Worm (Caenorhabditis elegans) whole organism, young adult: ENCODE results near the gene Y59H11AM.4.
A peak's percentile ranks its signal among the peaks of the same experiment; 100 is the strongest.

ENCODE experiments used
- B0035.1 ChIP-seq: sonication (generic microtip); optimal IDR thresholded peaks from 2 replicates; lab custom pipeline; 2016; ENCODE audit warnings: missing genetic modification characterization, mild to moderate bottlenecking, missing compliant biosample characterization, missing genotype, missing genetic modification reagents
- B0336.3 ChIP-seq: fragments of 200-800 bp; sonication (Bioruptor generic); IDR thresholded peaks from 2 replicates; pipeline ENCODE4 v1.3.6; 2022; ENCODE audit warnings: missing genetic modification characterization, missing compliant biosample characterization
- C06A6.2 ChIP-seq: fragments of 200-800 bp; sonication (Bioruptor generic); conservative IDR thresholded peaks from 2 replicates; pipeline ENCODE4 v1.3.6; 2022; ENCODE audit warnings: missing genetic modification characterization, missing compliant biosample characterization
- C17E4.6 ChIP-seq: fragments of 200-800 bp; sonication (Bioruptor generic); IDR thresholded peaks from 2 replicates; pipeline ENCODE4 v1.3.6; 2022; ENCODE audit warnings: missing genetic modification reagents, missing genetic modification characterization, missing compliant biosample characterization
- D2030.7 ChIP-seq: fragments of 200-800 bp; sonication (Bioruptor generic); IDR thresholded peaks from 2 replicates; pipeline ENCODE4 v1.3.6; 2022; ENCODE audit warnings: missing genetic modification reagents, missing genetic modification characterization, missing compliant biosample characterization
- F22D6.2 ChIP-seq: sonication (generic microtip); optimal IDR thresholded peaks from 2 replicates; lab custom pipeline; 2016; ENCODE audit warnings: mild to moderate bottlenecking, missing genetic modification characterization, missing compliant biosample characterization
- F23B12.7 ChIP-seq: sonication (generic microtip); optimal IDR thresholded peaks from 2 replicates; lab custom pipeline; 2017; ENCODE audit warnings: missing genetic modification characterization, mild to moderate bottlenecking, missing compliant biosample characterization, antibody characterized with exemption, moderate library complexity; ENCODE audit not compliant: insufficient read depth
- F37B4.10 ChIP-seq: fragments of 200-800 bp; sonication (Bioruptor generic); IDR thresholded peaks from 2 replicates; pipeline ENCODE4 v1.3.6; 2022; ENCODE audit warnings: missing genetic modification characterization, missing compliant biosample characterization
- F49E8.2 ChIP-seq: sonication (generic microtip); optimal IDR thresholded peaks from 3 replicates; lab custom pipeline; 2017; ENCODE audit warnings: missing genetic modification characterization, mild to moderate bottlenecking, missing compliant biosample characterization, antibody characterized with exemption, moderate library complexity; ENCODE audit not compliant: insufficient read depth
- F52B5.7 ChIP-seq: sonication (generic microtip); optimal IDR thresholded peaks from 2 replicates; lab custom pipeline; 2016; ENCODE audit warnings: mild to moderate bottlenecking, missing genetic modification characterization, missing compliant biosample characterization
- K12H6.12 ChIP-seq: fragments of 200-800 bp; sonication (Bioruptor generic); optimal IDR thresholded peaks from 2 replicates; lab custom pipeline; 2018; ENCODE audit warnings: mild to moderate bottlenecking, missing genetic modification characterization, missing compliant biosample characterization
- atf-7 ChIP-seq: sonication (generic microtip); optimal IDR thresholded peaks from 2 replicates; lab custom pipeline; 2017; ENCODE audit warnings: mild to moderate bottlenecking, missing genetic modification characterization, missing compliant biosample characterization
- attf-3 ChIP-seq: fragments of 200-800 bp; sonication (Bioruptor generic); conservative IDR thresholded peaks from 2 replicates; pipeline ENCODE4 v1.3.6; 2022; ENCODE audit warnings: missing genetic modification reagents, missing genetic modification characterization, missing compliant biosample characterization
- cebp-1 ChIP-seq, 2 experiments: fragments of 200-800 bp in 1 of 2; sonication (Bioruptor generic) in 1 of 2; sonication (generic microtip) in 1 of 2; IDR thresholded peaks in 1 of 2; optimal IDR thresholded peaks in 1 of 2; 2 replicates each; pipeline versions ENCODE4 v1.3.6 to Lab custom; 2017 to 2022; ENCODE audit warnings: missing compliant biosample characterization in 2 of 2, missing genetic modification characterization in 2 of 2, mild to moderate bottlenecking in 1 of 2, missing genetic modification reagents in 1 of 2, moderate library complexity in 1 of 2
- ceh-100 ChIP-seq: fragments of 200-800 bp; sonication (Bioruptor generic); IDR thresholded peaks from 2 replicates; pipeline ENCODE4 v1.3.6; 2022; ENCODE audit warnings: missing genetic modification reagents, missing genetic modification characterization, missing compliant biosample characterization
- ceh-27 ChIP-seq: fragments of 200-800 bp; sonication (Bioruptor generic); optimal IDR thresholded peaks from 2 replicates; lab custom pipeline; 2018; ENCODE audit warnings: mild to moderate bottlenecking, missing genetic modification characterization, moderate library complexity, missing compliant biosample characterization
- ceh-40 ChIP-seq: fragments of 200-800 bp; sonication (Bioruptor generic); IDR thresholded peaks from 2 replicates; pipeline ENCODE4 v1.3.6; 2022; ENCODE audit warnings: missing genetic modification characterization, missing compliant biosample characterization
- ceh-58 ChIP-seq: fragments of 200-800 bp; sonication (Bioruptor generic); IDR thresholded peaks from 2 replicates; pipeline ENCODE4 v1.3.6; 2022; ENCODE audit warnings: missing genetic modification characterization, missing compliant biosample characterization
- ceh-91 ChIP-seq: fragments of 200-800 bp; sonication (Bioruptor generic); IDR thresholded peaks from 2 replicates; pipeline ENCODE4 v1.3.6; 2022; ENCODE audit warnings: missing genetic modification reagents, missing genetic modification characterization, missing compliant biosample characterization
- chd-7 ChIP-seq: sonication (generic microtip); optimal IDR thresholded peaks from 2 replicates; lab custom pipeline; 2016; ENCODE audit warnings: mild to moderate bottlenecking, missing genetic modification characterization, moderate library complexity, missing compliant biosample characterization
- die-1 ChIP-seq: sonication (generic microtip); optimal IDR thresholded peaks from 2 replicates; lab custom pipeline; 2016; ENCODE audit warnings: missing genotype, mild to moderate bottlenecking, missing genetic modification characterization, missing compliant biosample characterization
- dpl-1 ChIP-seq: fragments of 150-350 bp; optimal IDR thresholded peaks from 2 replicates; lab custom pipeline; 2014; ENCODE audit warnings: missing biosample characterization, missing genetic modification reagents, missing genetic modification characterization
- efl-1 ChIP-seq: fragments of 150-350 bp; optimal IDR thresholded peaks from 2 replicates; lab custom pipeline; 2014; ENCODE audit warnings: missing biosample characterization, missing genetic modification reagents, missing genetic modification characterization
- hlh-12 ChIP-seq: sonication (generic microtip); optimal IDR thresholded peaks from 2 replicates; lab custom pipeline; 2016; ENCODE audit warnings: missing genetic modification characterization, missing compliant biosample characterization
- hmg-20 ChIP-seq: fragments of 200-800 bp; sonication (Bioruptor generic); IDR thresholded peaks from 2 replicates; pipeline ENCODE4 v1.3.6; 2022; ENCODE audit warnings: missing genetic modification reagents, missing genetic modification characterization, missing compliant biosample characterization
- hsf-1 ChIP-seq: fragments of 200-800 bp; sonication (Bioruptor generic); IDR thresholded peaks from 2 replicates; pipeline ENCODE4 v1.3.6; 2022; ENCODE audit warnings: missing genetic modification reagents, missing genetic modification characterization, missing compliant biosample characterization
- let-607 ChIP-seq, 2 experiments: fragments of 200-800 bp in 1 of 2; sonication (Bioruptor generic) in 1 of 2; sonication (generic microtip) in 1 of 2; optimal IDR thresholded peaks; 2 replicates each; lab custom pipeline; 2016 to 2018; ENCODE audit warnings: mild to moderate bottlenecking in 2 of 2, missing compliant biosample characterization in 2 of 2, missing genetic modification characterization in 2 of 2, moderate library complexity in 2 of 2, missing genotype in 1 of 2
- lin-35 ChIP-seq, 3 experiments: fragments of 150-350 bp in 2 of 3; sonication (generic microtip) in 1 of 3; optimal IDR thresholded peaks; 2 replicates each; lab custom pipeline; 2014 to 2018; ENCODE audit warnings: missing biosample characterization in 3 of 3, missing genetic modification characterization in 3 of 3, missing genetic modification reagents in 3 of 3
- madf-10 ChIP-seq: sonication (generic microtip); optimal IDR thresholded peaks from 2 replicates; lab custom pipeline; 2016; ENCODE audit warnings: mild to moderate bottlenecking, missing genetic modification characterization, missing compliant biosample characterization
- mcd-1 ChIP-seq: fragments of 200-800 bp; sonication (Bioruptor generic); IDR thresholded peaks from 2 replicates; pipeline ENCODE4 v1.3.6; 2022; ENCODE audit warnings: missing genetic modification reagents, missing genetic modification characterization, missing compliant biosample characterization
- mxl-1 ChIP-seq: sonication (generic microtip); optimal IDR thresholded peaks from 2 replicates; lab custom pipeline; 2016; ENCODE audit warnings: missing genetic modification characterization, missing compliant biosample characterization
- nfya-2 ChIP-seq: fragments of 200-800 bp; sonication (Bioruptor generic); IDR thresholded peaks from 2 replicates; pipeline ENCODE4 v1.3.6; 2022; ENCODE audit warnings: missing genetic modification reagents, missing genetic modification characterization, missing compliant biosample characterization
- nfyb-1 ChIP-seq: fragments of 200-800 bp; sonication (Bioruptor generic); IDR thresholded peaks from 2 replicates; pipeline ENCODE4 v1.3.6; 2022; ENCODE audit warnings: missing genetic modification reagents, missing genetic modification characterization, missing compliant biosample characterization
- nhr-27 ChIP-seq: fragments of 200-800 bp; sonication (Bioruptor generic); optimal IDR thresholded peaks from 2 replicates; lab custom pipeline; 2018; ENCODE audit warnings: mild to moderate bottlenecking, missing genetic modification characterization, moderate library complexity, missing compliant biosample characterization
- nhr-80 ChIP-seq: sonication (generic microtip); optimal IDR thresholded peaks from 2 replicates; lab custom pipeline; 2016; ENCODE audit warnings: missing genetic modification characterization, missing compliant biosample characterization
- pbrm-1 ChIP-seq: fragments of 200-800 bp; sonication (Bioruptor generic); IDR thresholded peaks from 2 replicates; pipeline ENCODE4 v1.3.6; 2022; ENCODE audit warnings: missing genetic modification reagents, missing genetic modification characterization, missing compliant biosample characterization
- rcor-1 ChIP-seq: fragments of 200-800 bp; sonication (Bioruptor generic); IDR thresholded peaks from 2 replicates; pipeline ENCODE4 v1.3.6; 2022; ENCODE audit warnings: missing genetic modification reagents, missing genetic modification characterization, missing compliant biosample characterization
- rec-8 ChIP-seq, 2 experiments: sonication (generic microtip); optimal IDR thresholded peaks; 2 replicates each; lab custom pipeline; 2016; ENCODE audit warnings: mild to moderate bottlenecking in 2 of 2, missing genetic modification characterization in 2 of 2, missing genetic modification reagents in 2 of 2, missing genotype in 2 of 2, missing biosample characterization in 1 of 2, missing compliant biosample characterization in 1 of 2, moderate library complexity in 1 of 2
- sdz-38 ChIP-seq: sonication (generic microtip); optimal IDR thresholded peaks from 2 replicates; lab custom pipeline; 2016; ENCODE audit warnings: missing genotype, missing genetic modification characterization, missing compliant biosample characterization
- sptf-2 ChIP-seq: fragments of 200-800 bp; sonication (Bioruptor generic); optimal IDR thresholded peaks from 2 replicates; lab custom pipeline; 2018; ENCODE audit warnings: mild to moderate bottlenecking, missing genetic modification characterization, missing compliant biosample characterization
- tbx-9 ChIP-seq: sonication (generic microtip); optimal IDR thresholded peaks from 2 replicates; lab custom pipeline; 2016; ENCODE audit warnings: borderline replicate concordance, missing genetic modification characterization, inconsistent platforms, missing compliant biosample characterization
- unc-62 ChIP-seq: fragments of 150-350 bp; optimal IDR thresholded peaks from 2 replicates; lab custom pipeline; 2014; ENCODE audit warnings: missing biosample characterization, missing genetic modification reagents, missing genetic modification characterization
- zfh-2 ChIP-seq: fragments of 200-800 bp; sonication (Bioruptor generic); conservative IDR thresholded peaks from 2 replicates; pipeline ENCODE4 v1.3.6; 2022; ENCODE audit warnings: missing genetic modification reagents, missing genetic modification characterization, missing compliant biosample characterization
- ztf-18 ChIP-seq: sonication (generic microtip); optimal IDR thresholded peaks from 2 replicates; lab custom pipeline; 2016; ENCODE audit warnings: missing genotype, mild to moderate bottlenecking, missing genetic modification characterization, missing compliant biosample characterization
- ztf-22 ChIP-seq: fragments of 200-800 bp; sonication (Bioruptor generic); optimal IDR thresholded peaks from 2 replicates; lab custom pipeline; 2018; ENCODE audit warnings: mild to moderate bottlenecking, missing genetic modification characterization, moderate library complexity, missing compliant biosample characterization
- ztf-26 ChIP-seq: sonication (generic microtip); optimal IDR thresholded peaks from 2 replicates; lab custom pipeline; 2017; ENCODE audit warnings: missing genetic modification characterization, missing compliant biosample characterization

Gene Y59H11AM.4

DNA sequence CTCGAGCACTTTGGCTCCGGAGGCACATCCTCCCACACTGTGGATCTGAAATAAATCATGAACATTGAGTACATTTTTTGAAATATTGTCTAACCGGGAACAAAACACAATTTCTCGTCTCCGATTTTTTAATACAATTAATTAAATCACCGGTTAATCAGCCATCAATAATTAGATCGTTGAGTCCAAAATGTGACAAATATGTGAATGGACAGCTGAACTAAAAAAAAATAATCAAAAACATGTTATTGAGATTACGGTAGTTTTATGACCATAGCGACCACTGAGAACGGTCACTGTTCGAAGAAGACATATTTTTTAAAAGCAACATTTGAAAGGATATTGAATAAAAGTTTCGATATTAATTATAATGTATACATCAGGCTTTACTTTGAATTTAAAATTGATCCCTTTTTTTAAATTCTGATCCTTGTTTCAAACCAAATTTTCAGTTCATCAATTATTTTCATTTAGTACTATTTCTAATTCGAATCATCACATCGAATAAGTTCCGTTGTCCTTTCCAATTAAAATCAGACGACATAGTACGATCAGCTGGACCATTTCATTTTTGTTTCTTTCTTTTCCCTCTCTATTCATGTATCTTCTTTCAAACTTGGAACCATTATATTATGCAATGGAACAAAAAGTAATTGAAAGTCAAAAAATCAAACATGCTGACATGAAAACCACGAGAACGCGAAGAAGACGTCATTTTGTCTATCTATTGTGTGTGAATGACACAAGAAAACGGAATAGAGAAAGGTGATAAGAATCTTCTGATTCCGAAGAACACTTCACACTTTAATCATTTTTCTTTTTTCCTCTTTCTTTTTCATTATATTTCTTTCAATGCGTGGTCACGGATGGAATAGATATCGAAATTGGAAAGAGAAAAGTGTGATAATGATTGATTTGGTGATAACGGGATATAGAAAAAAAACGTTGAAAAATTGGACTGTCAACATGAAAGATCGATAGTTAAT is 39.8 kb downstream of the Y59H11AM.4 start (continued):
- TF ChIP-seq rec-8 (tag; optimal IDR thresholded peaks at IDR 0.05; lab: Kevin White, UChicago), result no peak
- TF ChIP-seq unc-62, result peak; percentile 93
- no peak for TF ChIP-seq pbrm-1
- no peak for TF ChIP-seq dpl-1 (GFP tag; lab: Kevin White, UChicago)
- TF ChIP-seq ceh-100 (GFP tag; lab: Robert Waterston, UW), result no peak
- TF ChIP-seq mcd-1 (GFP tag; lab: Robert Waterston, UW), result no peak
- 0 out of 2 replicates have a peak, but pooled peaks have one; percentile 36 for TF ChIP-seq nfyb-1
- TF ChIP-seq ztf-18 (tag; lab: Kevin White, UChicago), result no peak
- TF ChIP-seq hmg-20 (GFP tag; lab: Robert Waterston, UW), result no peak
- peak; percentile 70 for TF ChIP-seq chd-7
- TF ChIP-seq mxl-1 (tag; lab: Kevin White, UChicago), result no peak
- no peak for TF ChIP-seq K12H6.12 (tag; lab: Kevin White, UChicago)
- TF ChIP-seq ceh-27 (GFP tag; lab: Kevin White, UChicago), result no peak
- TF ChIP-seq nfya-2 (GFP tag; lab: Robert Waterston, UW), result no peak
- peak; percentile 78 for TF ChIP-seq ztf-26 (tag; lab: Kevin White, UChicago)
- no peak for TF ChIP-seq F37B4.10 (GFP tag; lab: Robert Waterston, UW)
- TF ChIP-seq efl-1 (GFP tag; lab: Kevin White, UChicago), result no peak
- TF ChIP-seq ceh-58, result no peak
- TF ChIP-seq nhr-80 (tag; lab: Kevin White, UChicago), result peak; percentile 94
- TF ChIP-seq hsf-1, result no peak
- TF ChIP-seq F22D6.2, result peak; percentile 79
- no peak for TF ChIP-seq B0035.1 (tag; lab: Kevin White, UChicago)
- TF ChIP-seq let-607 (tag; optimal IDR thresholded peaks at IDR 0.05; lab: Kevin White, UChicago), result peak; percentile 3 to 81
- TF ChIP-seq ceh-91 (GFP tag; lab: Robert Waterston, UW), result no peak
- no peak for TF ChIP-seq C17E4.6 (GFP tag; lab: Robert Waterston, UW)
- peak; percentile 37; the same call in 1 of the 2 replicates for TF ChIP-seq B0336.3 (GFP tag; lab: Robert Waterston, UW)
- no peak for TF ChIP-seq ceh-40 (GFP tag; lab: Robert Waterston, UW)
- no peak for TF ChIP-seq F49E8.2 (tag; lab: Kevin White, UChicago)
- no peak for TF ChIP-seq F52B5.7 (tag; lab: Kevin White, UChicago)
- TF ChIP-seq sptf-2 (GFP tag; lab: Kevin White, UChicago), result no peak
- peak in 1 of 3 experiments; percentile 17 for TF ChIP-seq lin-35 (GFP tag; optimal IDR thresholded peaks at IDR 0.05; lab: Kevin White, UChicago)
- no peak for TF ChIP-seq zfh-2
- peak; percentile 93 for TF ChIP-seq ztf-22
- TF ChIP-seq hlh-12, result no peak

- TF ChIP-seq die-1 (tag; lab: Kevin White, UChicago), result no peak
- no peak for TF ChIP-seq tbx-9
- TF ChIP-seq ztf-18 (tag; lab: Kevin White, UChicago), result no peak
- TF ChIP-seq nhr-27 (tag; lab: Kevin White, UChicago), result no peak
- no peak for TF ChIP-seq rcor-1 (GFP tag; lab: Robert Waterston, UW)
- no peak for TF ChIP-seq cebp-1 (GFP tag; IDR thresholded peaks at IDR 0.05; lab: Robert Waterston, UW)
- no peak for TF ChIP-seq cebp-1 (tag; optimal IDR thresholded peaks at IDR 0.05; lab: Kevin White, UChicago)
- TF ChIP-seq B0336.3 (GFP tag; lab: Robert Waterston, UW), result no peak
- TF ChIP-seq D2030.7, result no peak
- no peak for TF ChIP-seq let-607 (tag; optimal IDR thresholded peaks at IDR 0.05; lab: Kevin White, UChicago)
- no peak for TF ChIP-seq C17E4.6 (GFP tag; lab: Robert Waterston, UW)
- peak; percentile 16; the same call in 1 of the 2 replicates for TF ChIP-seq C06A6.2
- no peak for TF ChIP-seq F23B12.7 (tag; lab: Kevin White, UChicago)
- TF ChIP-seq atf-7 (tag; lab: Kevin White, UChicago), result no peak
- TF ChIP-seq madf-10 (tag; lab: Kevin White, UChicago), result no peak
- no peak for TF ChIP-seq attf-3 (GFP tag; lab: Robert Waterston, UW)
- no peak for TF ChIP-seq nfyb-1
- TF ChIP-seq sdz-38, result no peak
Measured at ce11 chrIV:8529039-8529438, 41.1 kb downstream of the Y59H11AM.4 start.
